Worm (Caenorhabditis elegans) whole organism, L3 larva: ENCODE results near the gene str-77.

ENCODE experiments used
- fkh-10 ChIP-seq: sonication (generic microtip); optimal IDR thresholded peaks from 2 replicates; lab custom pipeline; 2017; ENCODE audit warnings: missing biosample characterization, missing genetic modification reagents, missing genetic modification characterization
- jun-1 ChIP-seq: fragments of 150-350 bp; optimal IDR thresholded peaks from 2 replicates; lab custom pipeline; 2014; ENCODE audit warnings: missing biosample characterization, missing genetic modification reagents, missing genetic modification characterization
- pha-4 ChIP-seq: fragments of 150-350 bp; optimal IDR thresholded peaks from 2 replicates; lab custom pipeline; 2014; ENCODE audit warnings: missing biosample characterization, missing genetic modification reagents, missing genetic modification characterization
- tbx-2 ChIP-seq: sonication (generic microtip); optimal IDR thresholded peaks from 2 replicates; lab custom pipeline; 2016; ENCODE audit warnings: mild to moderate bottlenecking, missing genetic modification characterization, missing compliant biosample characterization
- ztf-11 ChIP-seq: fragments of 150-350 bp; optimal IDR thresholded peaks from 2 replicates; lab custom pipeline; 2014; ENCODE audit warnings: missing biosample characterization, missing genetic modification characterization

ce11 chrV:17683290-17683689, 35.5 kb upstream of the str-77 start:
- TF ChIP-seq jun-1 (tag; lab: Kevin White, UChicago): no peak
- TF ChIP-seq fkh-10: no peak
- TF ChIP-seq ztf-11 (tag; lab: Kevin White, UChicago): no peak
- no peak for TF ChIP-seq pha-4
- no peak for TF ChIP-seq tbx-2 (tag; lab: Kevin White, UChicago)
